Worm (Caenorhabditis elegans) whole organism, dauer: ENCODE measurements around the gene txt-12.
"Not testable (repeated sequence)": the region's sequence is repeated elsewhere in the genome, so short reads cannot be mapped to it uniquely, and the experiment has no call there.

ENCODE experiments used
- unc-62 ChIP-seq: sonication (generic microtip); optimal IDR thresholded peaks from 2 replicates; lab custom pipeline; 2017; ENCODE audit warnings: missing biosample characterization, missing genetic modification reagents, missing genetic modification characterization

The txt-12 gene

ce11 chrV:15069435-15069985 lies 23.3 kb upstream of the txt-12 start:
- TF ChIP-seq unc-62 (GFP tag; lab: Kevin White, UChicago) = no peak

DNA sequence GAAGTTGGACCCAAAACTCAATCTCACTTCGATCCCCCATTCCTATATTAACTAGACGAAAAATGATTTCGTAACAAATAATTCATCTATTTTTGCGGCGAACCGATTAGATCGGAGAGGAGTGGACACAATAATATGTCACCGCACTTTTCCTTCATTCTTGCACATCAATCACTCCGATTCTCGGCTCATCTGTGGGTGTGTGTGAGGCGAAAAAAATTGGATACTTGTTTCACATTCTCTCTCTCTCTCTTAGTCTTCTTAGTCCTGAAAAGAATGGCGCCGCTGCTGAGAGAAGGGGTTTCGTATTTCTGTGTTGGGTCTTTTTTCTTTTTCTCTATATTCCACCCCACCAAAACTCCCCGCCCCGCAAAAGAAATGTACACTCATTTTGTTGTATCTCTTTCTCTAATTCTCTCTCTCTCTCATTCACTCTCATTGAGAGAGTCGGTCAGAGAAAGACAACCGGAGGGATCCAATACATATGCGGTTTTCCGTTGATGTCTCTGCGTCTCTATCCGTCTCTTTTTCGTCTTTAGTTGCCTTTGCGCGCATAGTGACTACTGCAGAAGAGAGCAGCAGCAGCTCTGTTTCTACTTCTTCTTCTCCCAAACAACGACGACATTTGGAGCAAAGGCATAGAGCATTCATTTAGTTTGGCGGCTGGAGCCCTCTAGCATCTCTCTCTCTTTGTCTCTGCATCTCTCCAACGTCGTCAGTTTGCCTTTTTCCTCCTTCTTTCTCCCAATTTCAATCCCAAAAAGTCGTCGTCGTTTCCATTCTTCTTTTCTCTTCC lies 21.6 kb upstream of the txt-12 start, which contains the start of gene unc-76:
TSS of gene unc-76 (plus strand) at position 746 of the 796 bp plus-strand sequence.
- TF ChIP-seq unc-62 (GFP tag; lab: Kevin White, UChicago) = no peak

DNA sequence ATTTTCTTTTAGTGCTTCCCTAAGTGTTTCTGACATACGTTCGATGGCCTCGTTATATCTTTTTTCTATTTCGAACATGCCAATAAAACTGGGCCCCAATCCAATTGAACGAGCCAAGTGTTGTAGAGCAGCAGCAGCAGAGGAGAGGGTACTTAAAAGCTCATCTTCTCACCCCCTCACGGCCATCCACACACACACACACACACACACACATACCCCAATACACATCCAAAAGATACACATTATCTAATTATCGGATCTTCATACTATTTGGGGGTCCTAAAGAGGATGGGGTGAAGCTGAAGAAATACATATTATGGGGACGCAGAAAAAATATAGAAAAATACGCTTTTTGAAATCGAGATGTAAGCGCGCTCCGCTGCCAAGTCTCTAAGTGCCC lies 20.0 kb upstream of the txt-12 start:
- no peak for TF ChIP-seq unc-62 (GFP tag; lab: Kevin White, UChicago)

DNA sequence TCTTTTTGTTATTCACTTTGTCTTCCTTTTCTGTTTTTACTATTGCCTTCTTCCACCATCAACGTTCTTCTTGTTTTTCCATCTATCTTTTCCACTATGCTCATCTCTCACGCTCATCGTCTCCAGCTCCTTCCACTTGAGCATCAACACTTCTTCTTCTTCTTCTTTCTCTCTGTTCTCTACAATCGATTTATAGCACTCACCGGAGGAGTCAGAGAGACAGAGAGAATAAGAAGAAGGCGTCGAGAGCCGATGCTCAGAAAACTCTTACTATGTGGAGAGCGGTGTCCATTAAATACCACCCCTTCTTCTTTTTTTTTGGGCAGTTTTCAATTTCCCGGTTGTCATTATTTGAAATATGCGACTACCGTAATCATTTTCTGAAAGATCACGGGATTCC lies 17.9 kb upstream of the txt-12 start:
- TF ChIP-seq unc-62 (GFP tag; lab: Kevin White, UChicago) = no peak

DNA sequence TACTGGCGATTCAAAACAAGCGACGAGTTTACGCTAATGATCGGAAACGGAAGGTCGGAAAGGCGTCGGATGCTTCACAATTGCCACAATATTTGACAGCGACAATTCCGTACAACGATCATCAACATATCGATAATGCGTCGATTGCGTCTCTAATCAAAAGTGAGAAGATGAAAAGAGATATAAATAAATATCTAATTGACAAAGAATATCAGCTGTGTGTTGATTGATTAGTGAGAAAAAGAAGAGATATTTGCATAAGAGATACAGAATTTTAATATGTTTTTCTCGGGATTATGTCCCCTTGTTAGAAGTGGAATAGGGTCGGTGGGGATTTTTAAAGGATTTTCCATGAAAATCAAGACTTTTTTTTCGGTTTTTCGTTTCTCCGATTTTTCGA lies 14.2 kb upstream of the txt-12 start:
- TF ChIP-seq unc-62 (GFP tag; lab: Kevin White, UChicago) = no peak

- TF ChIP-seq unc-62 (GFP tag; lab: Kevin White, UChicago) = no peak
Measured at ce11 chrV:15082291-15082690, 10.5 kb upstream of the txt-12 start, which contains the start of the genes C01G10.10 and C01G10.9. Gene C01G10.10, minus strand, starts transcription at chrV:15082441. Gene C01G10.9, plus strand, starts transcription at chrV:15082530.

DNA sequence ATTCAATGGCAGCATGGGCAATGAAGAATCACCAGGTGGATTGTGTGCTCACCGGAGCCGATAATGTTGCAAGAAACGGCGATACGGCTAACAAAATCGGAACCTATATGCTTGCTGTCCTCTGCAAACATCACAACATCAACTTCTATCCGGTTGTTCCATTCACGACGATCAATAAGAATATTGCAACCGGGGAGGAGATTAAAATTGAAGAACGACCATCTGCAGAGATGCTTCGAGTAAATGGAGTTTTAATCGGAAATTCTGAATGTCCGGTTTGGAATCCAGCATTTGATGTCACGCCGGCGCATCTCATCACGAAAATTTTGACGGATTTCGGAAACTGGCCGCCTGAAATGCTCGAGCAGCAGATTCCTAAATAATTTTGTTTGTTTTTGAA lies 9.1 kb upstream of the txt-12 start:
- no peak for TF ChIP-seq unc-62 (GFP tag; lab: Kevin White, UChicago)

- TF ChIP-seq unc-62 (GFP tag; lab: Kevin White, UChicago) = no peak
Measured at ce11 chrV:15085335-15085800, 7.4 kb upstream of the txt-12 start, which contains the start of the genes ahsa-1 and C01G10.7. Gene ahsa-1, minus strand, starts transcription at chrV:15085385. Gene C01G10.7, plus strand, starts transcription at chrV:15085747.

ce11 chrV:15087207-15087706 lies 5.5 kb upstream of the txt-12 start, which contains the start of the genes C01G10.15 and C01G10.6:
Gene C01G10.15, minus strand, starts transcription at chrV:15087307.
Gene C01G10.6, plus strand, starts transcription at chrV:15087656.
- no peak for TF ChIP-seq unc-62 (GFP tag; lab: Kevin White, UChicago)

- no peak for TF ChIP-seq unc-62 (GFP tag; lab: Kevin White, UChicago)
Measured at ce11 chrV:15088613-15089012, 4.2 kb upstream of the txt-12 start, which contains the start of gene C01G10.18. Gene C01G10.18, minus strand, starts transcription at chrV:15088713.

- no peak for TF ChIP-seq unc-62 (GFP tag; lab: Kevin White, UChicago)
Measured at ce11 chrV:15089438-15089837, 3.3 kb upstream of the txt-12 start, which contains the start of the genes C01G10.5 and C01G10.4. Gene C01G10.5, minus strand, starts transcription at chrV:15089538. Gene C01G10.4, plus strand, starts transcription at chrV:15089740.

DNA sequence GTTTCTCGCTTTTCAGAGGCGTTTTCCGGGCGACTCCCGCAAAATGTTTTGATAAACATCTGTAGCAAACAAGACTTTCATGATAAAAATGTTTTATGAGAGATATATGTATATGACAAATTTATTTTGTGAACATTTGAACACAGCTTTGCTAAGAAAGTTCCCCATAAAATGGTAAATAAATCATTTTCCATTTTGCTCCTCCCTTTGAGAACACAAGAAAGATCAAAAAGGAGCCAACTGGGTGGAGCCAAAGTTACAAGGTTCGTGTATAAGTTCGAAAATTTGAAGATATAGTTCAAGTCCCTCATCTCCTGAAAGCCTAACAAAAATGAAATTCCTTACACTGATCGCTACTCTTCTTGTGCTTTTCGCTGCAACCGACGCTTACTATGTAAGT lies 2.3 kb upstream of the txt-12 start, which contains the start of gene C01G10.17:
TSS of gene C01G10.17 (plus strand) at position 301 of the 400 bp plus-strand sequence.
- no peak for TF ChIP-seq unc-62 (GFP tag; lab: Kevin White, UChicago)

- TF ChIP-seq unc-62 (GFP tag; lab: Kevin White, UChicago) = no peak
Measured at ce11 chrV:15094749-15095148, 2.0 kb downstream of the txt-12 start, which contains the start of gene srx-78. Gene srx-78, plus strand, starts transcription at chrV:15095049.

- no peak for TF ChIP-seq unc-62 (GFP tag; lab: Kevin White, UChicago)
Measured at ce11 chrV:15099447-15099846, 6.7 kb downstream of the txt-12 start, which contains the start of gene C01G10.1. Gene C01G10.1, plus strand, starts transcription at chrV:15099747.

DNA sequence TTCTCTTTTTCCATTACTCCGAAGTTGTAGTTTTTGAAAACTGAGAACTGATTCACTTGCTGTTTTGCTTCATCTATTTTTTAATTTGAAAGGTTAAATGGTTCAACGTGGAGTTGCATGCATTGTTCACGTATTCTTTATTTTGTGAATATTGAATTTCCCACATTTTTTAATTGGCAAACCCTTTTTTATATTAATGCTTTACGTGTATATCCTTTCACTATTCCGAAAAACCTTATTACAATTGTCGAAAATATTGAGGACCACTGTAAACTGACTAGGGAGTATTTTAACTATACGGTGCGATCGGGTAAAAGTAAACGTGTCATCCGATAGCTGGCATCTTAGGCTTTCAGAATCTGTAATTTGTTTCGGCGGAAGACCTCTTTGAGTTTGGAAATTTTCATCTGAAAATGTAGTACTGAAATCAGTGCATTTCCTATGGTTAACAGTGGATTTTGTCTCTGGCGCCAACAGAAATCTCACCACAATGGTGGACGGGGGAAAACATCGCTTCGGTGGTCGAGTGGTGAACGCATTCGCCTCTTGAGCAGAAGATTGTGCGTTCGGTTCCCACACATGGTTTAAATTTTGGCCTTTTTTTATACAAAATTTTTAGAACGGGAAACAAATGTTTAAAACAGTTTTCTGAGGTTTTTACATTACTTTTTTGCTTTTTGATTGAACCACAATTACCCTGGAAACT lies 13.3 kb downstream of the txt-12 start, which contains the start of gene C01G10.14:
TSS of gene C01G10.14 (minus strand) at position 51 of the 706 bp plus-strand sequence.
- TF ChIP-seq unc-62 (GFP tag; lab: Kevin White, UChicago) = not testable (repeated sequence)
